Worm (Caenorhabditis elegans): ENCODE data around the gene ZC449.8.

ZC449.8 gene

ce11 chrX:4971427-4971826 is 44.4 kb upstream of the ZC449.8 start (continued):
- TF ChIP-seq madf-2 (tag; optimal IDR thresholded peaks at IDR 0.05) (no peak), C08G9.2 (tag; optimal IDR thresholded peaks at IDR 0.05) (no peak), ztf-16 (tag; optimal IDR thresholded peaks at IDR 0.05) (no peak), ceh-6 (GFP tag; optimal IDR thresholded peaks at IDR 0.05) (no peak), zip-5 (tag; optimal IDR thresholded peaks at IDR 0.05) (no peak), sdc-2 (tag; optimal IDR thresholded peaks at IDR 0.05) (peak; percentile 15), lin-11 (tag; optimal IDR thresholded peaks at IDR 0.05) (no peak), ahr-1 (tag; optimal IDR thresholded peaks at IDR 0.05) (no peak)

- TF ChIP-seq unc-55 (GFP tag; optimal IDR thresholded peaks at IDR 0.05) = peak; percentile 38
- peak; percentile 6 for TF ChIP-seq eyg-1 (tag; optimal IDR thresholded peaks at IDR 0.05)
- no peak for TF ChIP-seq F13H6.1 (tag; optimal IDR thresholded peaks at IDR 0.05)
These were observed 43.8 kb upstream of the ZC449.8 start for ce11 chrX:4972039-4972581.

- no peak for TF ChIP-seq C38D4.7 (GFP tag; optimal IDR thresholded peaks at IDR 0.05)
- TF ChIP-seq unc-3 (GFP tag; conservative IDR thresholded peaks at IDR 0.05) = no peak
- TF ChIP-seq unc-3 (tag; optimal IDR thresholded peaks at IDR 0.05) = no peak
- no peak for TF ChIP-seq pha-4 (tag; optimal IDR thresholded peaks at IDR 0.05)
- no peak for TF ChIP-seq nhr-232 (tag; optimal IDR thresholded peaks at IDR 0.05)
- no peak for TF ChIP-seq hlh-8 (tag; optimal IDR thresholded peaks at IDR 0.05)
- no peak for TF ChIP-seq K02D7.2 (tag; optimal IDR thresholded peaks at IDR 0.05)
- no peak for TF ChIP-seq hlh-30 (tag; optimal IDR thresholded peaks at IDR 0.05; ENCODE audit: insufficient read depth)
- no peak for TF ChIP-seq F13H6.1 (tag; optimal IDR thresholded peaks at IDR 0.05)
- no peak for TF ChIP-seq dve-1 (tag; optimal IDR thresholded peaks at IDR 0.05)
- TF ChIP-seq unc-55 (GFP tag; optimal IDR thresholded peaks at IDR 0.05) = no peak
- TF ChIP-seq hlh-15 (tag; optimal IDR thresholded peaks at IDR 0.05) = no peak
- no peak for TF ChIP-seq npax-4 (tag; optimal IDR thresholded peaks at IDR 0.05)
- no peak for TF ChIP-seq pros-1 (tag; optimal IDR thresholded peaks at IDR 0.05)
- no peak for TF ChIP-seq gmeb-2 (tag; optimal IDR thresholded peaks at IDR 0.05)
- no peak for TF ChIP-seq ets-4 (tag; optimal IDR thresholded peaks at IDR 0.05)
- no peak for TF ChIP-seq fax-1 (tag; optimal IDR thresholded peaks at IDR 0.05)
These were observed 41.4 kb upstream of the ZC449.8 start for ce11 chrX:4974486-4974885.

ce11 chrX:4976530-4976929 is 39.3 kb upstream of the ZC449.8 start, which contains the start of gene lfi-1:
lfi-1 (plus strand) TSS chrX:4976830.
- TF ChIP-seq pax-1 (tag; optimal IDR thresholded peaks at IDR 0.05) = no peak
- no peak for TF ChIP-seq ahr-1 (tag; optimal IDR thresholded peaks at IDR 0.05)

ce11 chrX:4978103-4978502 is 37.8 kb upstream of the ZC449.8 start:
- TF ChIP-seq nhr-232 (tag; optimal IDR thresholded peaks at IDR 0.05) (no peak), fax-1 (tag; optimal IDR thresholded peaks at IDR 0.05) (no peak), sdc-2 (tag; optimal IDR thresholded peaks at IDR 0.05) (peak; percentile 75), unc-42 (tag; optimal IDR thresholded peaks at IDR 0.05) (peak; percentile 48), ztf-16 (tag; optimal IDR thresholded peaks at IDR 0.05) (no peak), eyg-1 (tag; optimal IDR thresholded peaks at IDR 0.05) (no peak), hlh-13 (GFP tag; optimal IDR thresholded peaks at IDR 0.05) (no peak)

ce11 chrX:4979060-4979459 is 36.8 kb upstream of the ZC449.8 start:
- TF ChIP-seq hlh-6 (tag; optimal IDR thresholded peaks at IDR 0.05) = no peak
- no peak for TF ChIP-seq npax-4 (tag; optimal IDR thresholded peaks at IDR 0.05)
- no peak for TF ChIP-seq sox-4 (tag; optimal IDR thresholded peaks at IDR 0.05)
- no peak for TF ChIP-seq unc-42 (tag; optimal IDR thresholded peaks at IDR 0.05)
- no peak for TF ChIP-seq ceh-45 (GFP tag; IDR thresholded peaks at IDR 0.05)
- no peak for TF ChIP-seq sox-2 (GFP tag; IDR thresholded peaks at IDR 0.05)
- TF ChIP-seq fkh-6 (tag; optimal IDR thresholded peaks at IDR 0.05) = no peak
- TF ChIP-seq sdc-2 (tag; optimal IDR thresholded peaks at IDR 0.05) = no peak
- no peak for TF ChIP-seq lin-11 (tag; optimal IDR thresholded peaks at IDR 0.05)
- no peak for TF ChIP-seq madf-2 (tag; optimal IDR thresholded peaks at IDR 0.05)
- no peak for TF ChIP-seq ceh-14 (tag; optimal IDR thresholded peaks at IDR 0.05)
- no peak for TF ChIP-seq ceh-30 (tag; optimal IDR thresholded peaks at IDR 0.05)

All from whole organism, late embryonic.